Worm (Caenorhabditis elegans): ENCODE measurements around the gene sre-55.
A peak's percentile ranks its signal among the peaks of the same experiment; 100 is the strongest.

sre-55 gene

ce11 chrII:12332624-12333023 is 3.5 kb downstream of the sre-55 start, which contains the start of gene sre-54:
sre-54 (plus strand) TSS chrII:12332924.
- TF ChIP-seq egl-27 (tag; optimal IDR thresholded peaks at IDR 0.05) (no peak), ceh-28 (tag; optimal IDR thresholded peaks at IDR 0.05) (no peak), lin-15B (tag; optimal IDR thresholded peaks at IDR 0.05) (no peak), nhr-23 (tag; optimal IDR thresholded peaks at IDR 0.05) (no peak), unc-62 (GFP tag; optimal IDR thresholded peaks at IDR 0.05) (no peak), nhr-43 (tag; optimal IDR thresholded peaks at IDR 0.05; ENCODE audit: poor library complexity, severe bottlenecking) (no peak), lsy-12 (tag; optimal IDR thresholded peaks at IDR 0.05) (no peak), lin-39 (tag; optimal IDR thresholded peaks at IDR 0.05) (no peak), nfya-1 (tag; optimal IDR thresholded peaks at IDR 0.05; ENCODE audit: insufficient read depth) (no peak)

ce11 chrII:12335430-12335829 is 6.3 kb downstream of the sre-55 start, which contains the start of gene sre-52:
sre-52 (plus strand) TSS chrII:12335730.
- TF ChIP-seq ceh-16 (tag; optimal IDR thresholded peaks at IDR 0.05), result no peak
- no peak for TF ChIP-seq zag-1 (tag; optimal IDR thresholded peaks at IDR 0.05)
- TF ChIP-seq elt-2 (tag; optimal IDR thresholded peaks at IDR 0.05), result no peak
- TF ChIP-seq nhr-76 (tag; optimal IDR thresholded peaks at IDR 0.05), result no peak
- TF ChIP-seq tbx-2 (tag; optimal IDR thresholded peaks at IDR 0.05), result no peak
- TF ChIP-seq R02D3.7 (tag; optimal IDR thresholded peaks at IDR 0.05), result no peak
- TF ChIP-seq pha-4 (tag; optimal IDR thresholded peaks at IDR 0.05), result no peak
- no peak for TF ChIP-seq nhr-43 (tag; optimal IDR thresholded peaks at IDR 0.05; ENCODE audit: poor library complexity, severe bottlenecking)
- no peak for TF ChIP-seq ztf-11 (tag; optimal IDR thresholded peaks at IDR 0.05)
- TF ChIP-seq unc-39 (tag; optimal IDR thresholded peaks at IDR 0.05), result no peak
- TF ChIP-seq ceh-9 (tag; optimal IDR thresholded peaks at IDR 0.05), result no peak
- TF ChIP-seq ceh-28 (tag; optimal IDR thresholded peaks at IDR 0.05), result no peak
- no peak for TF ChIP-seq unc-62 (GFP tag; optimal IDR thresholded peaks at IDR 0.05)
- TF ChIP-seq mml-1 (tag; optimal IDR thresholded peaks at IDR 0.05), result no peak
- no peak for TF ChIP-seq eor-1 (tag; optimal IDR thresholded peaks at IDR 0.05)
- no peak for TF ChIP-seq nhr-67 (tag; optimal IDR thresholded peaks at IDR 0.05)
- TF ChIP-seq nhr-23 (tag; optimal IDR thresholded peaks at IDR 0.05), result no peak
- TF ChIP-seq ztf-4 (tag; optimal IDR thresholded peaks at IDR 0.05), result no peak
- no peak for TF ChIP-seq fos-1 (tag; optimal IDR thresholded peaks at IDR 0.05)
- TF ChIP-seq ceh-82 (tag; optimal IDR thresholded peaks at IDR 0.05), result no peak

- TF ChIP-seq fkh-10 (GFP tag; optimal IDR thresholded peaks at IDR 0.05) (peak; percentile 0), fkh-2 (tag; optimal IDR thresholded peaks at IDR 0.05) (no peak), nfya-1 (tag; optimal IDR thresholded peaks at IDR 0.05; ENCODE audit: insufficient read depth) (peak; percentile 100), nhr-23 (tag; optimal IDR thresholded peaks at IDR 0.05) (peak; percentile 62), lin-39 (tag; optimal IDR thresholded peaks at IDR 0.05) (peak; percentile 68), fos-1 (tag; optimal IDR thresholded peaks at IDR 0.05) (no peak), nhr-77 (tag; optimal IDR thresholded peaks at IDR 0.05) (no peak), ama-1 (optimal IDR thresholded peaks at IDR 0.05) (no peak), lin-15B (tag; optimal IDR thresholded peaks at IDR 0.05) (peak; percentile 58), unc-39 (tag; optimal IDR thresholded peaks at IDR 0.05) (no peak), skn-1 (tag; optimal IDR thresholded peaks at IDR 0.05) (peak; percentile 67), eor-1 (tag; optimal IDR thresholded peaks at IDR 0.05) (no peak), nhr-67 (tag; optimal IDR thresholded peaks at IDR 0.05) (no peak), jun-1 (tag; optimal IDR thresholded peaks at IDR 0.05) (no peak), unc-62 (GFP tag; optimal IDR thresholded peaks at IDR 0.05) (no peak), pqm-1 (tag; optimal IDR thresholded peaks at IDR 0.05) (peak; percentile 29), hmg-11 (tag; optimal IDR thresholded peaks at IDR 0.05) (peak; percentile 92), mml-1 (tag; optimal IDR thresholded peaks at IDR 0.05) (no peak), ceh-16 (tag; optimal IDR thresholded peaks at IDR 0.05) (no peak), nhr-237 (tag; optimal IDR thresholded peaks at IDR 0.05) (no peak), nhr-28 (tag; optimal IDR thresholded peaks at IDR 0.05) (no peak), pha-4 (tag; optimal IDR thresholded peaks at IDR 0.05) (peak; percentile 83), zag-1 (tag; optimal IDR thresholded peaks at IDR 0.05) (no peak), nhr-76 (tag; optimal IDR thresholded peaks at IDR 0.05) (no peak), egl-27 (tag; optimal IDR thresholded peaks at IDR 0.05) (no peak), nhr-43 (tag; optimal IDR thresholded peaks at IDR 0.05; ENCODE audit: poor library complexity, severe bottlenecking) (no peak), ztf-11 (tag; optimal IDR thresholded peaks at IDR 0.05) (no peak), sea-2 (GFP tag; optimal IDR thresholded peaks at IDR 0.05) (no peak), elt-3 (tag; optimal IDR thresholded peaks at IDR 0.05) (no peak), ceh-28 (tag; optimal IDR thresholded peaks at IDR 0.05) (peak; percentile 91), ceh-9 (tag; optimal IDR thresholded peaks at IDR 0.05) (no peak), ceh-82 (tag; optimal IDR thresholded peaks at IDR 0.05) (no peak), lsy-12 (tag; optimal IDR thresholded peaks at IDR 0.05) (no peak), elt-1 (tag; optimal IDR thresholded peaks at IDR 0.05) (no peak), nhr-11 (tag; optimal IDR thresholded peaks at IDR 0.05) (no peak), aly-2 (tag; optimal IDR thresholded peaks at IDR 0.05) (no peak), tbx-2 (tag; optimal IDR thresholded peaks at IDR 0.05) (no peak), ZK546.5 (tag; optimal IDR thresholded peaks at IDR 0.05) (no peak), daf-12 (tag; optimal IDR thresholded peaks at IDR 0.05) (no peak), mdl-1 (tag; optimal IDR thresholded peaks at IDR 0.05) (peak; percentile 27), egl-5 (tag; optimal IDR thresholded peaks at IDR 0.05) (peak; percentile 80), R02D3.7 (tag; optimal IDR thresholded peaks at IDR 0.05) (peak; percentile 34), nhr-12 (tag; optimal IDR thresholded peaks at IDR 0.05) (no peak), ztf-4 (tag; optimal IDR thresholded peaks at IDR 0.05) (no peak), snpc-4 (tag; optimal IDR thresholded peaks at IDR 0.05) (peak; percentile 51)
Observed at ce11 chrII:12339152-12339551, 10.1 kb downstream of the sre-55 start.
